Worm (Caenorhabditis elegans) whole organism, L2 larva: ENCODE results near the gene F53A9.3.

Experiments
- F13H6.1 ChIP-seq: sonication (generic microtip); optimal IDR thresholded peaks from 2 replicates; lab custom pipeline; 2016; ENCODE audit warnings: missing genetic modification characterization, missing compliant biosample characterization
- R02D3.7 ChIP-seq: fragments of 150-350 bp; optimal IDR thresholded peaks from 2 replicates; lab custom pipeline; 2014; ENCODE audit warnings: missing biosample characterization, missing genetic modification characterization
- ama-1 ChIP-seq: fragments of 150-350 bp; optimal IDR thresholded peaks from 2 replicates; lab custom pipeline; 2018; ENCODE audit warnings: inconsistent platforms
- dmd-4 ChIP-seq: sonication (generic microtip); optimal IDR thresholded peaks from 2 replicates; lab custom pipeline; 2017; ENCODE audit warnings: missing biosample characterization, missing genetic modification characterization
- egl-27 ChIP-seq: sonication (generic microtip); optimal IDR thresholded peaks from 3 replicates; lab custom pipeline; 2017; ENCODE audit warnings: missing biosample characterization, missing genetic modification reagents, missing genetic modification characterization
- fos-1 ChIP-seq: fragments of 150-350 bp; optimal IDR thresholded peaks from 2 replicates; lab custom pipeline; 2014; ENCODE audit warnings: missing biosample characterization, missing genetic modification characterization
- nhr-11 ChIP-seq: fragments of 150-350 bp; optimal IDR thresholded peaks from 2 replicates; lab custom pipeline; 2014; ENCODE audit warnings: missing biosample characterization, missing genetic modification characterization
- nhr-25 ChIP-seq: fragments of 150-350 bp; sonication (generic microtip); optimal IDR thresholded peaks from 3 replicates; lab custom pipeline; 2014; ENCODE audit warnings: missing biosample characterization, missing genetic modification characterization
- nhr-6 ChIP-seq: fragments of 150-350 bp; optimal IDR thresholded peaks from 2 replicates; lab custom pipeline; 2014; ENCODE audit warnings: missing biosample characterization, missing genetic modification characterization
- sem-4 ChIP-seq: fragments of 150-350 bp; optimal IDR thresholded peaks from 2 replicates; lab custom pipeline; 2014; ENCODE audit warnings: missing biosample characterization, missing genetic modification reagents, missing genetic modification characterization
- snpc-4 ChIP-seq: fragments of 150-350 bp; optimal IDR thresholded peaks from 2 replicates; lab custom pipeline; 2014; ENCODE audit warnings: missing biosample characterization, missing genetic modification characterization

DNA sequence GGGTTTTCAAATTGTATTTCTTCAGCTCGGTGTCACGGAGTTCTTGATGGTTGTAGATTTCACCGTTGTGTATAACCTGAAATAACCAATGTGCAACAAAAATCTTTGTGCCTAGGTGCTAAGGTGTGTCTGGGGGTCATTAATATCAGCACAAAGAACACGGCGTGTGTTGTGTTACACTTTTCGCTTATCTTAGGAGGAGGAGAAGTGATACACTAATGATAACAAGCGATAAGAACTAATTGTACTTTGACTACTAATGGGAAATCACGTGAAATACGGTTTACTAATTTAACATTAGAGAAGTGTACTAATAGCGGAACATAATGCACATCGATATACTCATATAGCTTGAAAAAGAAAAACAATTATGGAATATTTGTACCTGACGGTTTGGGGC is 42.1 kb downstream of the F53A9.3 start:
- TF ChIP-seq R02D3.7 (tag; lab: Kevin White, UChicago) (no peak), ama-1 (no peak), egl-27 (tag; lab: Kevin White, UChicago) (no peak), nhr-11 (tag; lab: Kevin White, UChicago) (no peak), F13H6.1 (peak; percentile 26), sem-4 (no peak), fos-1 (tag; lab: Kevin White, UChicago) (peak; percentile 93), nhr-6 (tag; lab: Kevin White, UChicago) (no peak), nhr-25 (tag; lab: Kevin White, UChicago) (no peak), dmd-4 (tag; lab: Kevin White, UChicago) (no peak), snpc-4 (no peak)
